Fruit fly (Drosophila melanogaster) whole organism, embryonic: ENCODE measurements around the gene Zif.

Experiments
- Aef1 ChIP-seq: fragments of 200-800 bp; sonication (Bioruptor generic); IDR thresholded peaks from 3 replicates; pipeline ENCODE4 v1.3.6; 2022; ENCODE audit warnings: missing biosample characterization, missing genetic modification characterization
- Atf6 ChIP-seq: fragments of 200-800 bp; sonication (Bioruptor generic); IDR thresholded peaks from 2 replicates; pipeline ENCODE4 v1.3.6; 2022; ENCODE audit warnings: missing biosample characterization, missing genetic modification characterization
- Blimp-1 ChIP-seq: fragments of 200-800 bp; sonication (Bioruptor generic); optimal IDR thresholded peaks from 3 replicates; lab custom pipeline; 2018; ENCODE audit warnings: missing biosample characterization, missing genetic modification characterization, mild to moderate bottlenecking, moderate library complexity, missing genetic modification reagents
- CG11560 ChIP-seq: fragments of 200-800 bp; sonication (Bioruptor generic); IDR thresholded peaks from 3 replicates; pipeline ENCODE4 v1.3.6; 2022; ENCODE audit warnings: missing biosample characterization, missing genetic modification characterization
- CG17328 ChIP-seq: fragments of 200-800 bp; sonication (Bioruptor generic); IDR thresholded peaks from 2 replicates; pipeline ENCODE4 v1.3.6; 2022; ENCODE audit warnings: missing biosample characterization, missing genetic modification characterization
- CG18476 ChIP-seq: fragments of 200-800 bp; sonication (Bioruptor generic); optimal IDR thresholded peaks from 2 replicates; lab custom pipeline; 2016; ENCODE audit warnings: missing biosample characterization, mild to moderate bottlenecking, missing genetic modification characterization
- CG18599 ChIP-seq: fragments of 200-800 bp; sonication (Bioruptor generic); optimal IDR thresholded peaks from 3 replicates; lab custom pipeline; 2017; ENCODE audit warnings: missing biosample characterization, missing genetic modification characterization, mild to moderate bottlenecking, moderate library complexity, missing genetic modification reagents
- CG3407 ChIP-seq: fragments of 200-800 bp; sonication (Bioruptor generic); optimal IDR thresholded peaks from 2 replicates; lab custom pipeline; 2018; ENCODE audit warnings: missing biosample characterization, mild to moderate bottlenecking, missing genetic modification characterization
- CG4404 ChIP-seq: fragments of 200-800 bp; sonication (Bioruptor generic); IDR thresholded peaks from 2 replicates; pipeline ENCODE4 v1.3.6; 2022; ENCODE audit warnings: missing biosample characterization, missing genetic modification characterization
- CG8290 ChIP-seq, 3 experiments: fragments of 200-800 bp; sonication (Bioruptor generic); optimal IDR thresholded peaks; 2 replicates each; lab custom pipeline; 2016 to 2019; ENCODE audit warnings: missing biosample characterization in 3 of 3, missing genetic modification characterization in 3 of 3, mild to moderate bottlenecking in 2 of 3, moderate library complexity in 1 of 3
- CG8359 ChIP-seq: fragments of 200-800 bp; sonication (Bioruptor generic); optimal IDR thresholded peaks from 2 replicates; lab custom pipeline; 2017; ENCODE audit warnings: missing biosample characterization, mild to moderate bottlenecking, missing genetic modification characterization, borderline replicate concordance
- Dll ChIP-seq: fragments of 200-800 bp; sonication (Bioruptor generic); IDR thresholded peaks from 4 replicates; pipeline ENCODE4 v1.3.6; 2022; ENCODE audit warnings: missing biosample characterization, missing genetic modification characterization; ENCODE audit not compliant: partially characterized antibody
- HLHmδ ChIP-seq: fragments of 200-800 bp; sonication (Bioruptor generic); optimal IDR thresholded peaks from 2 replicates; lab custom pipeline; 2018; ENCODE audit warnings: missing biosample characterization, mild to moderate bottlenecking, missing genetic modification characterization, moderate library complexity
- Hmx ChIP-seq: fragments of 200-800 bp; sonication (Bioruptor generic); optimal IDR thresholded peaks from 2 replicates; lab custom pipeline; 2016; ENCODE audit warnings: missing biosample characterization, missing genetic modification characterization
- Med ChIP-seq: fragments of 200-800 bp; sonication (Bioruptor generic); peaks from one replicate; lab custom pipeline; 2016; ENCODE audit warnings: missing biosample characterization, missing genetic modification characterization, mild to moderate bottlenecking, inconsistent platforms, moderate library complexity
- Meics ChIP-seq: fragments of 200-800 bp; sonication (Bioruptor generic); optimal IDR thresholded peaks from 2 replicates; lab custom pipeline; 2017; ENCODE audit warnings: missing biosample characterization, mild to moderate bottlenecking, missing genetic modification characterization
- Pdp1 ChIP-seq, 2 experiments: fragments of 200-800 bp; sonication (Bioruptor generic); optimal IDR thresholded peaks; 3 replicates each; lab custom pipeline; 2016; ENCODE audit warnings: missing biosample characterization in 2 of 2, missing genetic modification characterization in 2 of 2, mild to moderate bottlenecking in 1 of 2, moderate library complexity in 1 of 2
- Sry-β ChIP-seq: fragments of 200-800 bp; sonication (Bioruptor generic); optimal IDR thresholded peaks from 2 replicates; lab custom pipeline; 2018; ENCODE audit warnings: missing biosample characterization, mild to moderate bottlenecking, missing genetic modification characterization, moderate library complexity
- Ssrp ChIP-seq: fragments of 200-800 bp; sonication (Bioruptor generic); optimal IDR thresholded peaks from 2 replicates; lab custom pipeline; 2018; ENCODE audit warnings: missing biosample characterization, mild to moderate bottlenecking, missing genetic modification characterization, moderate library complexity
- cg ChIP-seq: fragments of 200-800 bp; sonication (Bioruptor generic); optimal IDR thresholded peaks from 3 replicates; lab custom pipeline; 2019; ENCODE audit warnings: missing biosample characterization, mild to moderate bottlenecking, missing genetic modification characterization, moderate library complexity
- chinmo ChIP-seq: fragments of 200-800 bp; sonication (Bioruptor generic); IDR thresholded peaks from 4 replicates; pipeline ENCODE4 v1.3.6; 2022; ENCODE audit warnings: missing biosample characterization, missing genetic modification characterization; ENCODE audit not compliant: partially characterized antibody
- emc ChIP-seq: fragments of 200-800 bp; sonication (Bioruptor generic); optimal IDR thresholded peaks from 2 replicates; lab custom pipeline; 2016; ENCODE audit warnings: missing biosample characterization, missing genetic modification characterization
- gcm2 ChIP-seq: fragments of 200-800 bp; sonication (Bioruptor generic); optimal IDR thresholded peaks from 2 replicates; lab custom pipeline; 2016; ENCODE audit warnings: missing biosample characterization, missing genetic modification characterization
- gsb-n ChIP-seq: fragments of 200-800 bp; sonication (Bioruptor generic); optimal IDR thresholded peaks from 3 replicates; lab custom pipeline; 2018; ENCODE audit warnings: missing biosample characterization, mild to moderate bottlenecking, missing genetic modification characterization
- gt ChIP-seq: fragments of 200-800 bp; sonication (Bioruptor generic); IDR thresholded peaks from 2 replicates; pipeline ENCODE4 v1.3.6; 2022; ENCODE audit warnings: missing biosample characterization, missing genetic modification characterization
- hb ChIP-seq: fragments of 200-800 bp; sonication (Bioruptor generic); IDR thresholded peaks from 3 replicates; pipeline ENCODE4 v1.3.6; 2022; ENCODE audit warnings: missing biosample characterization, missing genetic modification characterization; ENCODE audit not compliant: partially characterized antibody
- her ChIP-seq: fragments of 200-800 bp; sonication (Bioruptor generic); optimal IDR thresholded peaks from 2 replicates; lab custom pipeline; 2016; ENCODE audit warnings: missing biosample characterization, missing genetic modification characterization
- inv ChIP-seq: fragments of 200-800 bp; sonication (Bioruptor generic); IDR thresholded peaks from 2 replicates; pipeline ENCODE4 v1.3.6; 2022; ENCODE audit warnings: missing biosample characterization, missing genetic modification characterization; ENCODE audit not compliant: partially characterized antibody
- kni ChIP-seq: fragments of 200-800 bp; sonication (Bioruptor generic); optimal IDR thresholded peaks from 3 replicates; lab custom pipeline; 2017; ENCODE audit warnings: mild to moderate bottlenecking, missing biosample characterization, missing genetic modification reagents, missing genetic modification characterization
- mam ChIP-seq: fragments of 200-800 bp; sonication (Bioruptor generic); optimal IDR thresholded peaks from 3 replicates; lab custom pipeline; 2016; ENCODE audit warnings: missing biosample characterization, missing genetic modification characterization
- oc ChIP-seq: fragments of 200-800 bp; sonication (Bioruptor generic); optimal IDR thresholded peaks from 2 replicates; lab custom pipeline; 2018; ENCODE audit warnings: missing biosample characterization, mild to moderate bottlenecking, missing genetic modification characterization, moderate library complexity
- onecut ChIP-seq: fragments of 200-800 bp; sonication (Bioruptor generic); IDR thresholded peaks from 2 replicates; pipeline ENCODE4 v1.3.6; 2022; ENCODE audit warnings: missing biosample characterization, missing genetic modification characterization
- pita ChIP-seq: fragments of 200-800 bp; sonication (Bioruptor generic); optimal IDR thresholded peaks from 2 replicates; lab custom pipeline; 2017; ENCODE audit warnings: missing biosample characterization, mild to moderate bottlenecking, missing genetic modification characterization
- psq ChIP-seq: fragments of 200-800 bp; sonication (Bioruptor generic); optimal IDR thresholded peaks from 2 replicates; lab custom pipeline; 2017; ENCODE audit warnings: missing biosample characterization, missing genetic modification characterization
- sd ChIP-seq: fragments of 200-800 bp; sonication (Bioruptor generic); optimal IDR thresholded peaks from 3 replicates; lab custom pipeline; 2018; ENCODE audit warnings: missing biosample characterization, mild to moderate bottlenecking, missing genetic modification characterization, moderate library complexity
- sens ChIP-seq: fragments of 200-800 bp; sonication (Bioruptor generic); peaks from one replicate; lab custom pipeline; 2016; ENCODE audit warnings: missing biosample characterization, missing genetic modification characterization
- seq ChIP-seq: fragments of 200-800 bp; sonication (Bioruptor generic); IDR thresholded peaks from 2 replicates; pipeline ENCODE4 v1.3.6; 2022; ENCODE audit warnings: missing biosample characterization, missing genetic modification characterization
- shn ChIP-seq: fragments of 200-800 bp; sonication (Bioruptor generic); optimal IDR thresholded peaks from 3 replicates; lab custom pipeline; 2016; ENCODE audit warnings: missing biosample characterization, missing genetic modification characterization
- sim ChIP-seq: fragments of 200-800 bp; sonication (Bioruptor generic); IDR thresholded peaks from 2 replicates; pipeline ENCODE4 v1.3.6; 2022; ENCODE audit warnings: missing biosample characterization, missing genetic modification characterization
- sob ChIP-seq: fragments of 200-800 bp; sonication (Bioruptor generic); IDR thresholded peaks from 2 replicates; pipeline ENCODE4 v1.3.6; 2022; ENCODE audit warnings: missing biosample characterization, missing genetic modification characterization
- sr ChIP-seq: fragments of 200-800 bp; sonication (Bioruptor generic); IDR thresholded peaks from 3 replicates; pipeline ENCODE4 v1.3.6; 2022; ENCODE audit warnings: missing biosample characterization, missing genetic modification characterization
- ssp ChIP-seq: fragments of 200-800 bp; sonication (Bioruptor generic); IDR thresholded peaks from 2 replicates; pipeline ENCODE4 v1.3.6; 2022; ENCODE audit warnings: missing biosample characterization, missing genetic modification characterization

The Zif gene

dm6 chr3R:6410412-6411225 is 46.3 kb upstream of the Zif start (continued):
- peak; percentile 80 for TF ChIP-seq kni (GFP tag; lab: Kevin White, UChicago)
- TF ChIP-seq pita: no peak
- TF ChIP-seq Hmx (GFP tag; lab: Kevin White, UChicago): peak; percentile 82
- TF ChIP-seq hb (GFP tag; lab: Robert Waterston, UW): no peak
- peak; percentile 42; the same call in 1 of the 2 replicates for TF ChIP-seq sim (GFP tag; lab: Robert Waterston, UW)
- TF ChIP-seq her (GFP tag; lab: Kevin White, UChicago): peak; percentile 63

dm6 chr3R:6411454-6412204 is 45.3 kb upstream of the Zif start:
- TF ChIP-seq CG3407 (GFP tag; lab: Kevin White, UChicago) (peak; percentile 100), seq (GFP tag; lab: Robert Waterston, UW) (0 out of 2 replicates have a peak, but pooled peaks have one; percentile 12), chinmo (GFP tag; lab: Robert Waterston, UW) (0 out of 4 replicates have a peak, but pooled peaks have one; percentile 31), gsb-n (tag; lab: Kevin White, UChicago) (peak; percentile 0), emc (GFP tag; lab: Kevin White, UChicago) (no peak), onecut (peak; percentile 36), Blimp-1 (GFP tag; lab: Kevin White, UChicago) (peak; percentile 68), Med (GFP tag; lab: Kevin White, UChicago) (peak; percentile 54), oc (tag; lab: Kevin White, UChicago) (peak; percentile 65), ssp (GFP tag; lab: Robert Waterston, UW) (no peak), sr (GFP tag; lab: Robert Waterston, UW) (peak; percentile 50; the same call in 1 of the 3 replicates), inv (GFP tag; lab: Robert Waterston, UW) (no peak), Sry-β (GFP tag; lab: Kevin White, UChicago) (no peak), Pdp1 (GFP tag; optimal IDR thresholded peaks at IDR 0.05; lab: Kevin White, UChicago) (peak in 1 of 2 experiments; percentile 36), Dll (no peak), CG8359 (GFP tag; lab: Kevin White, UChicago) (peak; percentile 92)
- TF ChIP-seq, all 482 proteins: peak for 11

dm6 chr3R:6413771-6414438 is 43.0 kb upstream of the Zif start:
- no peak for TF ChIP-seq gt (GFP tag; lab: Robert Waterston, UW)
- TF ChIP-seq onecut: peak; percentile 97
- no peak for TF ChIP-seq CG17328 (GFP tag; lab: Robert Waterston, UW)
- no peak for TF ChIP-seq CG11560 (tag; lab: Robert Waterston, UW)
- no peak for TF ChIP-seq Atf6 (GFP tag; lab: Robert Waterston, UW)
- TF ChIP-seq mam: no peak
- no peak for TF ChIP-seq sim (GFP tag; lab: Robert Waterston, UW)
- TF ChIP-seq sob: 0 out of 2 replicates have a peak, but pooled peaks have one; percentile 7
- TF ChIP-seq shn (GFP tag; lab: Kevin White, UChicago): no peak
- peak; percentile 60 for TF ChIP-seq psq (GFP tag; lab: Kevin White, UChicago)
- TF ChIP-seq Ssrp (tag; lab: Kevin White, UChicago): no peak
- peak; percentile 0 for TF ChIP-seq sens (GFP tag; lab: Kevin White, UChicago)
- TF ChIP-seq CG4404 (GFP tag; lab: Robert Waterston, UW): no peak
- TF ChIP-seq sr (GFP tag; lab: Robert Waterston, UW): peak; percentile 53; the same call in 2 of the 3 replicates
- TF ChIP-seq gcm2 (GFP tag; lab: Kevin White, UChicago): no peak
- TF ChIP-seq CG18599 (GFP tag; lab: Kevin White, UChicago): peak; percentile 4
- no peak for TF ChIP-seq Aef1 (GFP tag; lab: Robert Waterston, UW)
- TF ChIP-seq cg (GFP tag; lab: Kevin White, UChicago): peak; percentile 65
- TF ChIP-seq CG18476 (GFP tag; lab: Kevin White, UChicago): no peak
- TF ChIP-seq CG8290 (GFP tag; optimal IDR thresholded peaks at IDR 0.05; lab: Kevin White, UChicago): no peak
- TF ChIP-seq CG8290 (tag; optimal IDR thresholded peaks at IDR 0.05; lab: Kevin White, UChicago): peak in 1 of 2 experiments; percentile 15
- no peak for TF ChIP-seq Meics (GFP tag; lab: Kevin White, UChicago)
- no peak for TF ChIP-seq HLHmδ (GFP tag; lab: Kevin White, UChicago)
- TF ChIP-seq pita: no peak
- TF ChIP-seq sd (tag; lab: Kevin White, UChicago): peak; percentile 69
